Worm (Caenorhabditis elegans) whole organism, late embryonic: ENCODE data around the gene K07E3.4.

Experiments used
- K02D7.2 ChIP-seq: sonication (generic microtip); optimal IDR thresholded peaks from 2 replicates; lab custom pipeline; 2017; ENCODE audit warnings: mild to moderate bottlenecking, missing genetic modification characterization, missing compliant biosample characterization
- ceh-14 ChIP-seq: sonication (generic microtip); optimal IDR thresholded peaks from 2 replicates; lab custom pipeline; 2016; ENCODE audit warnings: missing genotype, missing genetic modification characterization, missing compliant biosample characterization
- ceh-31 ChIP-seq: sonication (generic microtip); optimal IDR thresholded peaks from 2 replicates; lab custom pipeline; 2016; ENCODE audit warnings: missing genetic modification characterization, missing compliant biosample characterization
- che-1 ChIP-seq: sonication (generic microtip); optimal IDR thresholded peaks from 2 replicates; lab custom pipeline; 2016; ENCODE audit warnings: mild to moderate bottlenecking, missing genetic modification characterization, missing compliant biosample characterization
- dve-1 ChIP-seq: sonication (generic microtip); optimal IDR thresholded peaks from 2 replicates; lab custom pipeline; 2017; ENCODE audit warnings: antibody characterized with exemption, mild to moderate bottlenecking, missing genetic modification characterization, missing compliant biosample characterization
- elt-2 ChIP-seq: sonication (generic microtip); optimal IDR thresholded peaks from 2 replicates; lab custom pipeline; 2016; ENCODE audit warnings: missing genetic modification reagents, missing genetic modification characterization, missing compliant biosample characterization
- hlh-15 ChIP-seq: sonication (generic microtip); optimal IDR thresholded peaks from 2 replicates; lab custom pipeline; 2016; ENCODE audit warnings: missing genetic modification characterization, missing compliant biosample characterization
- hlh-6 ChIP-seq: sonication (generic microtip); optimal IDR thresholded peaks from 2 replicates; lab custom pipeline; 2016; ENCODE audit warnings: missing genotype, missing genetic modification characterization, missing compliant biosample characterization
- nfya-1 ChIP-seq: sonication (generic microtip); optimal IDR thresholded peaks from 2 replicates; lab custom pipeline; 2017; ENCODE audit warnings: missing genetic modification characterization, mild to moderate bottlenecking, missing compliant biosample characterization, antibody characterized with exemption, moderate library complexity
- pax-1 ChIP-seq: fragments of 150-350 bp; optimal IDR thresholded peaks from 2 replicates; lab custom pipeline; 2014; ENCODE audit warnings: missing biosample characterization, missing genetic modification characterization
- sox-2 ChIP-seq: fragments of 200-800 bp; sonication (Bioruptor generic); IDR thresholded peaks from 2 replicates; pipeline ENCODE4 v1.3.6; 2022; ENCODE audit warnings: missing genetic modification reagents, missing genetic modification characterization, missing compliant biosample characterization
- tbx-2 ChIP-seq: sonication (generic microtip); optimal IDR thresholded peaks from 2 replicates; lab custom pipeline; 2016; ENCODE audit warnings: missing genetic modification characterization, missing compliant biosample characterization

DNA sequence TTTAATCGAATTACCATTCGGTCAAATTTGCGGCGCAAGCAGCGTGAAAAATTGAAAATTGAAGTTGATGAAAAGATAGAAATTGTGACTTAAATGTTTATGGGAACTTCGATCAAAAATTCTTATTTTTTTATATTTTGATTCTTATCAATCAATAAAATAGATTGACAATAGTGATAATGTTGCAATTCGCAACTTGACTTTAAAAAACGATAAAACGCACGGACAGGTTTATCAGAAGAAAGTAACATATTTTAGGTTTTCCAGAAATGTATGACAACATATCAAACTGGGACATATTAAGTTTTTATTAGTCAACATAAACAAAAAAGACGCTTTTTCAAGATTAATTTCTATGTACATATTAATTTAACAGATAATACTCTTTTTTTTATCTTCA, 488 bp downstream of the K07E3.4 start:
- TF ChIP-seq elt-2 (tag; lab: Kevin White, UChicago), result no peak
- no peak for TF ChIP-seq ceh-31 (tag; lab: Kevin White, UChicago)
- no peak for TF ChIP-seq pax-1 (tag; lab: Kevin White, UChicago)
- no peak for TF ChIP-seq hlh-6 (tag; lab: Kevin White, UChicago)
- no peak for TF ChIP-seq che-1 (tag; lab: Kevin White, UChicago)
- no peak for TF ChIP-seq dve-1 (tag; lab: Kevin White, UChicago)
- TF ChIP-seq tbx-2, result no peak
- TF ChIP-seq hlh-15 (tag; lab: Kevin White, UChicago), result no peak
- TF ChIP-seq ceh-14, result no peak
- TF ChIP-seq nfya-1, result no peak
- TF ChIP-seq K02D7.2, result no peak
- no peak for TF ChIP-seq sox-2 (GFP tag; lab: Robert Waterston, UW)
